Fruit fly (Drosophila melanogaster) whole organism, prepupa: Measurements from ENCODE around the gene CG43203.
A peak's percentile ranks its signal among the peaks of the same experiment; 100 is the strongest.

ENCODE experiments used
- Blimp-1 ChIP-seq: fragments of 200-800 bp; sonication (Bioruptor generic); optimal IDR thresholded peaks from 3 replicates; lab custom pipeline; 2017; ENCODE audit warnings: missing biosample characterization, missing genetic modification characterization, mild to moderate bottlenecking, moderate library complexity, missing genetic modification reagents
- CG10669 ChIP-seq: fragments of 200-800 bp; sonication (Bioruptor generic); optimal IDR thresholded peaks from 3 replicates; lab custom pipeline; 2018; ENCODE audit warnings: missing biosample characterization, mild to moderate bottlenecking, missing genetic modification characterization, moderate library complexity
- CG11294 ChIP-seq: fragments of 200-800 bp; sonication (Bioruptor generic); IDR thresholded peaks from 2 replicates; pipeline ENCODE4 v1.3.6; 2022; ENCODE audit warnings: missing biosample characterization, missing genetic modification characterization
- CG11762 ChIP-seq: fragments of 200-800 bp; sonication (Bioruptor generic); optimal IDR thresholded peaks from 3 replicates; lab custom pipeline; 2016; ENCODE audit warnings: missing biosample characterization, missing genetic modification characterization; ENCODE audit not compliant: insufficient read depth
- CG15336 ChIP-seq: fragments of 200-800 bp; sonication (Bioruptor generic); IDR thresholded peaks from 2 replicates; pipeline ENCODE4 v1.3.6; 2022; ENCODE audit warnings: missing biosample characterization, missing genetic modification characterization
- CG1621 ChIP-seq: fragments of 200-800 bp; sonication (Bioruptor generic); optimal IDR thresholded peaks from 3 replicates; lab custom pipeline; 2018; ENCODE audit warnings: missing biosample characterization, mild to moderate bottlenecking, missing genetic modification characterization
- CG16779 ChIP-seq: fragments of 200-800 bp; sonication (Bioruptor generic); optimal IDR thresholded peaks from 3 replicates; lab custom pipeline; 2017; ENCODE audit warnings: missing biosample characterization, mild to moderate bottlenecking, missing genetic modification characterization
- CG31627 ChIP-seq: fragments of 200-800 bp; sonication (Bioruptor generic); optimal IDR thresholded peaks from 3 replicates; lab custom pipeline; 2016; ENCODE audit warnings: missing biosample characterization, missing genetic modification characterization
- CG32006 ChIP-seq: fragments of 200-800 bp; sonication (Bioruptor generic); optimal IDR thresholded peaks from 3 replicates; lab custom pipeline; 2017; ENCODE audit warnings: missing biosample characterization, mild to moderate bottlenecking, missing genetic modification characterization
- CG34406 ChIP-seq: fragments of 200-800 bp; sonication (Bioruptor generic); optimal IDR thresholded peaks from 3 replicates; lab custom pipeline; 2016; ENCODE audit warnings: missing biosample characterization, missing genetic modification characterization
- CG4318 ChIP-seq: fragments of 200-800 bp; sonication (Bioruptor generic); optimal IDR thresholded peaks from 3 replicates; lab custom pipeline; 2017; ENCODE audit warnings: missing biosample characterization, mild to moderate bottlenecking, missing genetic modification characterization
- CG6163 ChIP-seq: fragments of 200-800 bp; sonication (Bioruptor generic); IDR thresholded peaks from 3 replicates; pipeline ENCODE4 v1.3.6; 2022; ENCODE audit warnings: missing biosample characterization, missing genetic modification characterization
- CG6276 ChIP-seq: fragments of 200-800 bp; sonication (Bioruptor generic); optimal IDR thresholded peaks from 2 replicates; lab custom pipeline; 2017; ENCODE audit warnings: missing biosample characterization, mild to moderate bottlenecking, missing genetic modification characterization
- CG6808 ChIP-seq: fragments of 200-800 bp; sonication (Bioruptor generic); optimal IDR thresholded peaks from 3 replicates; lab custom pipeline; 2017; ENCODE audit warnings: missing biosample characterization, missing genetic modification characterization, mild to moderate bottlenecking, moderate library complexity, missing genetic modification reagents
- CG6854 ChIP-seq: fragments of 200-800 bp; sonication (Bioruptor generic); optimal IDR thresholded peaks from 2 replicates; lab custom pipeline; 2017; ENCODE audit warnings: missing biosample characterization, mild to moderate bottlenecking, missing genetic modification characterization
- CG7368 ChIP-seq: fragments of 200-800 bp; sonication (Bioruptor generic); optimal IDR thresholded peaks from 3 replicates; lab custom pipeline; 2016; ENCODE audit warnings: missing biosample characterization, missing genetic modification characterization
- CG8119 ChIP-seq: fragments of 200-800 bp; sonication (Bioruptor generic); IDR thresholded peaks from 3 replicates; pipeline ENCODE4 v1.3.6; 2022; ENCODE audit warnings: missing biosample characterization, missing genetic modification characterization
- CG8319 ChIP-seq: fragments of 200-800 bp; sonication (Bioruptor generic); optimal IDR thresholded peaks from 3 replicates; lab custom pipeline; 2016; ENCODE audit warnings: missing biosample characterization, missing genetic modification characterization
- CG8632 ChIP-seq: fragments of 200-800 bp; sonication (Bioruptor generic); optimal IDR thresholded peaks from 3 replicates; lab custom pipeline; 2016; ENCODE audit warnings: missing biosample characterization, missing genetic modification characterization
- CG9139 ChIP-seq: fragments of 200-800 bp; sonication (Bioruptor generic); optimal IDR thresholded peaks from 3 replicates; lab custom pipeline; 2017; ENCODE audit warnings: missing biosample characterization, mild to moderate bottlenecking, missing genetic modification characterization
- Eip75B ChIP-seq: fragments of 200-800 bp; sonication (Bioruptor generic); optimal IDR thresholded peaks from 3 replicates; lab custom pipeline; 2016; ENCODE audit warnings: missing biosample characterization, missing genetic modification characterization
- Eip78C ChIP-seq: fragments of 200-800 bp; sonication (Bioruptor generic); peaks from one replicate; lab custom pipeline; 2016; ENCODE audit warnings: missing biosample characterization, missing genetic modification characterization
- Ets21C ChIP-seq: fragments of 200-800 bp; sonication (Bioruptor generic); optimal IDR thresholded peaks from 3 replicates; lab custom pipeline; 2016; ENCODE audit warnings: missing biosample characterization, missing genetic modification characterization
- Gug ChIP-seq: fragments of 200-800 bp; sonication (Bioruptor generic); IDR thresholded peaks from 2 replicates; pipeline ENCODE4 v1.3.6; 2022; ENCODE audit warnings: missing biosample characterization, missing genetic modification characterization
- Hr38 ChIP-seq: sonication (Bioruptor generic); optimal IDR thresholded peaks from 2 replicates; lab custom pipeline; 2016; ENCODE audit warnings: missing biosample characterization, missing genetic modification characterization
- Hr39 ChIP-seq: fragments of 200-800 bp; sonication (Bioruptor generic); optimal IDR thresholded peaks from 2 replicates; lab custom pipeline; 2016; ENCODE audit warnings: missing biosample characterization, missing genetic modification characterization
- Lpt ChIP-seq: fragments of 200-800 bp; sonication (Bioruptor generic); optimal IDR thresholded peaks from 3 replicates; lab custom pipeline; 2016; ENCODE audit warnings: missing biosample characterization, missing genetic modification characterization
- OdsH ChIP-seq: fragments of 200-800 bp; sonication (Bioruptor generic); optimal IDR thresholded peaks from 3 replicates; lab custom pipeline; 2016; ENCODE audit warnings: missing biosample characterization, missing genetic modification characterization
- Smox ChIP-seq: fragments of 200-800 bp; sonication (Bioruptor generic); optimal IDR thresholded peaks from 3 replicates; lab custom pipeline; 2016; ENCODE audit warnings: missing biosample characterization, missing genetic modification characterization
- Sox102F ChIP-seq: fragments of 200-800 bp; sonication (Bioruptor generic); optimal IDR thresholded peaks from 2 replicates; lab custom pipeline; 2016; ENCODE audit warnings: missing biosample characterization, mild to moderate bottlenecking, missing genetic modification characterization
- achi ChIP-seq: fragments of 200-800 bp; sonication (Bioruptor generic); optimal IDR thresholded peaks from 3 replicates; lab custom pipeline; 2016; ENCODE audit warnings: missing biosample characterization, missing genetic modification characterization
- acj6 ChIP-seq: fragments of 200-800 bp; sonication (Bioruptor generic); optimal IDR thresholded peaks from 3 replicates; lab custom pipeline; 2016; ENCODE audit warnings: missing biosample characterization, missing genetic modification characterization
- cyc ChIP-seq: fragments of 200-800 bp; sonication (Bioruptor generic); optimal IDR thresholded peaks from 3 replicates; lab custom pipeline; 2016; ENCODE audit warnings: missing biosample characterization, missing genetic modification characterization
- dac ChIP-seq: fragments of 200-800 bp; sonication (Bioruptor generic); optimal IDR thresholded peaks from 2 replicates; lab custom pipeline; 2017; ENCODE audit warnings: missing biosample characterization, mild to moderate bottlenecking, missing genetic modification characterization
- dsx ChIP-seq: fragments of 200-800 bp; optimal IDR thresholded peaks from 3 replicates; lab custom pipeline; 2019; ENCODE audit warnings: missing biosample characterization, mild to moderate bottlenecking, missing genetic modification characterization, moderate library complexity; ENCODE audit not compliant: poor library complexity, severe bottlenecking
- eg ChIP-seq: fragments of 200-800 bp; sonication (Bioruptor generic); IDR thresholded peaks from 3 replicates; pipeline ENCODE4 v1.3.6; 2022; ENCODE audit warnings: missing biosample characterization, missing genetic modification characterization
- esn ChIP-seq: fragments of 200-800 bp; sonication (Bioruptor generic); optimal IDR thresholded peaks from 2 replicates; lab custom pipeline; 2016; ENCODE audit warnings: missing biosample characterization, mild to moderate bottlenecking, missing genetic modification characterization, moderate library complexity
- fd85E ChIP-seq: fragments of 200-800 bp; sonication (Bioruptor generic); optimal IDR thresholded peaks from 3 replicates; lab custom pipeline; 2016; ENCODE audit warnings: missing biosample characterization, missing genetic modification characterization
- fkh ChIP-seq: fragments of 200-800 bp; sonication (Bioruptor generic); optimal IDR thresholded peaks from 3 replicates; lab custom pipeline; 2017; ENCODE audit warnings: missing biosample characterization, mild to moderate bottlenecking, missing genetic modification characterization, moderate library complexity
- lz ChIP-seq: fragments of 200-800 bp; sonication (Bioruptor generic); optimal IDR thresholded peaks from 3 replicates; lab custom pipeline; 2016; ENCODE audit warnings: missing biosample characterization, missing genetic modification characterization
- net ChIP-seq: fragments of 200-800 bp; sonication (Bioruptor generic); optimal IDR thresholded peaks from 3 replicates; lab custom pipeline; 2016; ENCODE audit warnings: missing biosample characterization, missing genetic modification characterization
- pdm3 ChIP-seq: fragments of 200-800 bp; sonication (Bioruptor generic); optimal IDR thresholded peaks from 3 replicates; lab custom pipeline; 2016; ENCODE audit warnings: missing biosample characterization, missing genetic modification characterization
- salr ChIP-seq, 2 experiments: fragments of 200-800 bp; sonication (Bioruptor generic); optimal IDR thresholded peaks; 3 replicates each; lab custom pipeline; 2016 to 2018; ENCODE audit warnings: missing biosample characterization in 2 of 2, missing genetic modification characterization in 2 of 2, mild to moderate bottlenecking in 1 of 2
- ss ChIP-seq, 2 experiments: fragments of 200-800 bp; sonication (Bioruptor generic); optimal IDR thresholded peaks; 2 replicates in 1 of 2; 3 replicates in 1 of 2; lab custom pipeline; 2017 to 2018; ENCODE audit warnings: mild to moderate bottlenecking in 2 of 2, missing biosample characterization in 2 of 2, missing genetic modification characterization in 2 of 2, moderate library complexity in 1 of 2
- svp ChIP-seq: fragments of 200-800 bp; sonication (Bioruptor generic); peaks from one replicate; lab custom pipeline; 2016; ENCODE audit warnings: missing biosample characterization, missing genetic modification characterization
- topi ChIP-seq: fragments of 200-800 bp; sonication (Bioruptor generic); optimal IDR thresholded peaks from 3 replicates; lab custom pipeline; 2016; ENCODE audit warnings: missing biosample characterization, missing genetic modification characterization
- vri ChIP-seq: fragments of 200-800 bp; sonication (Bioruptor generic); optimal IDR thresholded peaks from 3 replicates; lab custom pipeline; 2016; ENCODE audit warnings: missing biosample characterization, mild to moderate bottlenecking, missing genetic modification characterization

CG43203 gene

dm6 chr3R:19310352-19311055, 43.3 kb upstream of the CG43203 start (continued):
- no peak for TF ChIP-seq pdm3 (GFP tag; lab: Kevin White, UChicago)
- no peak for TF ChIP-seq acj6 (GFP tag; lab: Kevin White, UChicago)
- no peak for TF ChIP-seq Hr38 (GFP tag; lab: Kevin White, UChicago)
- peak; percentile 31 for TF ChIP-seq Sox102F (GFP tag; lab: Kevin White, UChicago)
- no peak for TF ChIP-seq CG16779 (tag; lab: Kevin White, UChicago)
- TF ChIP-seq Blimp-1 (GFP tag; lab: Kevin White, UChicago) = no peak
- TF ChIP-seq esn (GFP tag; lab: Kevin White, UChicago) = peak; percentile 13
- TF ChIP-seq CG8632 (GFP tag; lab: Kevin White, UChicago) = no peak
- TF ChIP-seq Eip75B = no peak
- no peak for TF ChIP-seq CG8119
- no peak for TF ChIP-seq fd85E (GFP tag; lab: Kevin White, UChicago)
- no peak for TF ChIP-seq eg (GFP tag; lab: Robert Waterston, UW)
- TF ChIP-seq CG11294 (GFP tag; lab: Robert Waterston, UW) = no peak
- peak; percentile 57 for TF ChIP-seq svp (GFP tag; lab: Kevin White, UChicago)
- no peak for TF ChIP-seq CG1621 (tag; lab: Kevin White, UChicago)
- TF ChIP-seq CG32006 (GFP tag; lab: Kevin White, UChicago) = no peak
- no peak for TF ChIP-seq CG4318 (GFP tag; lab: Kevin White, UChicago)
- no peak for TF ChIP-seq CG7368 (GFP tag; lab: Kevin White, UChicago)
- no peak for TF ChIP-seq fkh (GFP tag; lab: Kevin White, UChicago)
- no peak for TF ChIP-seq vri
- TF ChIP-seq CG34406 (GFP tag; lab: Kevin White, UChicago) = no peak
- TF ChIP-seq Eip78C (GFP tag; lab: Kevin White, UChicago) = peak; percentile 54
- TF ChIP-seq CG6854 (GFP tag; lab: Kevin White, UChicago) = peak; percentile 53
- no peak for TF ChIP-seq Smox (GFP tag; lab: Kevin White, UChicago)
- TF ChIP-seq CG10669 = no peak
- TF ChIP-seq Lpt = no peak
- no peak for TF ChIP-seq lz (GFP tag; lab: Kevin White, UChicago)
- no peak for TF ChIP-seq CG6163
- TF ChIP-seq, all 60 proteins: peak for 8

DNA sequence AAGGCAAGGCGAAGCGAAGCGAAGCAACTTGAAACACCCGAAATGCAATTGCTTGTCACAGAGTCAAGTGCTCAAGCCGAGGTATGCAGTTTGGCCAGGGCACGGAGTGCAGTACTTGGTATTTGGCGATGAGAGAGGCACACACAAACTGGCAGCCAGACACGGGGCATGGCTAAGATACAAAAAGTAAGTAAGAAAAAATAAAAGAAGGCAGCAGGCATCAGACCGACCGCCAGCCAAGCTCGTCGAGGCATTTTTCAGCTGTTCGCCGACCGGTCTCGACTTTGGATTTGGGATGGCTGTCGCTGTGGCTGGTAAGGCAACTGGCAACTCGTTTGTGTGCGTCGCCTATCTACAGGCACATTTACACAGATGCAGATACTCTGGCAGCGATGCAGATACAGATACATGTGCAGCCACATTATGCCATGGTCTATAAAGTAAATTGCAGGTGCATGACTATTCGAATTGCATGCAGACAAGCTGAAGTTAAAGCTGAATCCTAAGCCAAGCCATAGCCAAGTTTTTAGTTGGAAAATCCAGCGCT, 41.5 kb upstream of the CG43203 start:
- TF ChIP-seq CG6276 (GFP tag; lab: Kevin White, UChicago) = no peak
- TF ChIP-seq CG9139 (GFP tag; lab: Kevin White, UChicago) = no peak
- no peak for TF ChIP-seq CG11762 (GFP tag; lab: Kevin White, UChicago)
- no peak for TF ChIP-seq acj6 (GFP tag; lab: Kevin White, UChicago)
- TF ChIP-seq svp (GFP tag; lab: Kevin White, UChicago) = no peak
- no peak for TF ChIP-seq CG31627 (GFP tag; lab: Kevin White, UChicago)
- TF ChIP-seq topi = no peak
- TF ChIP-seq pdm3 (GFP tag; lab: Kevin White, UChicago) = no peak
- TF ChIP-seq eg (GFP tag; lab: Robert Waterston, UW) = peak; percentile 55; the same call in 2 of the 3 replicates
- TF ChIP-seq CG15336 (GFP tag; lab: Robert Waterston, UW) = peak; percentile 51
- no peak for TF ChIP-seq achi (GFP tag; lab: Kevin White, UChicago)
- no peak for TF ChIP-seq CG32006 (GFP tag; lab: Kevin White, UChicago)
- TF ChIP-seq dac (GFP tag; lab: Kevin White, UChicago) = no peak
- TF ChIP-seq net = no peak
- TF ChIP-seq ss (GFP tag; optimal IDR thresholded peaks at IDR 0.05; lab: Kevin White, UChicago) = peak; percentile 10 to 77
- TF ChIP-seq CG4318 (GFP tag; lab: Kevin White, UChicago) = no peak
- TF ChIP-seq CG7368 (GFP tag; lab: Kevin White, UChicago) = no peak
- no peak for TF ChIP-seq CG8319
- no peak for TF ChIP-seq OdsH (GFP tag; lab: Kevin White, UChicago)
- TF ChIP-seq Hr39 (GFP tag; lab: Kevin White, UChicago) = no peak
- TF ChIP-seq Gug = no peak
- no peak for TF ChIP-seq Blimp-1 (GFP tag; lab: Kevin White, UChicago)
- peak; percentile 32 for TF ChIP-seq Lpt
- TF ChIP-seq CG16779 (tag; lab: Kevin White, UChicago) = no peak
- peak; percentile 53 for TF ChIP-seq CG6163
- TF ChIP-seq CG6808 (GFP tag; lab: Kevin White, UChicago) = peak; percentile 16
- TF ChIP-seq dsx (GFP tag; lab: Kevin White, UChicago) = peak; percentile 1
- TF ChIP-seq fkh (GFP tag; lab: Kevin White, UChicago) = no peak
- TF ChIP-seq Eip78C (GFP tag; lab: Kevin White, UChicago) = peak; percentile 24
- TF ChIP-seq CG6854 (GFP tag; lab: Kevin White, UChicago) = peak; percentile 34
- TF ChIP-seq Hr38 (GFP tag; lab: Kevin White, UChicago) = no peak
- no peak for TF ChIP-seq salr (GFP tag; optimal IDR thresholded peaks at IDR 0.05; lab: Kevin White, UChicago)
- no peak for TF ChIP-seq cyc (GFP tag; lab: Kevin White, UChicago)
- no peak for TF ChIP-seq CG34406 (GFP tag; lab: Kevin White, UChicago)
- TF ChIP-seq Ets21C (GFP tag; lab: Kevin White, UChicago) = no peak
